Fruit fly (Drosophila melanogaster) whole organism, prepupa: Measurements from ENCODE around the gene CG13639.

ENCODE experiments used
- Blimp-1 ChIP-seq: fragments of 200-800 bp; sonication (Bioruptor generic); optimal IDR thresholded peaks from 3 replicates; lab custom pipeline; 2017; ENCODE audit warnings: missing biosample characterization, missing genetic modification characterization, mild to moderate bottlenecking, moderate library complexity, missing genetic modification reagents
- CG10631 ChIP-seq: fragments of 200-800 bp; sonication (Bioruptor generic); optimal IDR thresholded peaks from 2 replicates; lab custom pipeline; 2016; ENCODE audit warnings: missing biosample characterization, missing genetic modification characterization
- CG11902 ChIP-seq: fragments of 200-800 bp; sonication (Bioruptor generic); optimal IDR thresholded peaks from 3 replicates; lab custom pipeline; 2016; ENCODE audit warnings: missing biosample characterization, missing genetic modification characterization
- CG15336 ChIP-seq: fragments of 200-800 bp; sonication (Bioruptor generic); IDR thresholded peaks from 2 replicates; pipeline ENCODE4 v1.3.6; 2022; ENCODE audit warnings: missing biosample characterization, missing genetic modification characterization
- CG3032 ChIP-seq: fragments of 200-800 bp; optimal IDR thresholded peaks from 2 replicates; lab custom pipeline; 2019; ENCODE audit warnings: missing biosample characterization, mild to moderate bottlenecking, missing genetic modification characterization, moderate library complexity
- CG32006 ChIP-seq: fragments of 200-800 bp; sonication (Bioruptor generic); optimal IDR thresholded peaks from 3 replicates; lab custom pipeline; 2017; ENCODE audit warnings: missing biosample characterization, mild to moderate bottlenecking, missing genetic modification characterization
- CG4318 ChIP-seq: fragments of 200-800 bp; sonication (Bioruptor generic); optimal IDR thresholded peaks from 3 replicates; lab custom pipeline; 2017; ENCODE audit warnings: missing biosample characterization, mild to moderate bottlenecking, missing genetic modification characterization
- CG6276 ChIP-seq: fragments of 200-800 bp; sonication (Bioruptor generic); optimal IDR thresholded peaks from 2 replicates; lab custom pipeline; 2017; ENCODE audit warnings: missing biosample characterization, mild to moderate bottlenecking, missing genetic modification characterization
- CG6808 ChIP-seq: fragments of 200-800 bp; sonication (Bioruptor generic); optimal IDR thresholded peaks from 3 replicates; lab custom pipeline; 2017; ENCODE audit warnings: missing biosample characterization, missing genetic modification characterization, mild to moderate bottlenecking, moderate library complexity, missing genetic modification reagents
- CG8119 ChIP-seq: fragments of 200-800 bp; sonication (Bioruptor generic); IDR thresholded peaks from 3 replicates; pipeline ENCODE4 v1.3.6; 2022; ENCODE audit warnings: missing biosample characterization, missing genetic modification characterization
- CG8319 ChIP-seq: fragments of 200-800 bp; sonication (Bioruptor generic); optimal IDR thresholded peaks from 3 replicates; lab custom pipeline; 2016; ENCODE audit warnings: missing biosample characterization, missing genetic modification characterization
- CG8632 ChIP-seq: fragments of 200-800 bp; sonication (Bioruptor generic); optimal IDR thresholded peaks from 3 replicates; lab custom pipeline; 2016; ENCODE audit warnings: missing biosample characterization, missing genetic modification characterization
- Eip75B ChIP-seq: fragments of 200-800 bp; sonication (Bioruptor generic); optimal IDR thresholded peaks from 3 replicates; lab custom pipeline; 2016; ENCODE audit warnings: missing biosample characterization, missing genetic modification characterization
- Eip78C ChIP-seq: fragments of 200-800 bp; sonication (Bioruptor generic); peaks from one replicate; lab custom pipeline; 2016; ENCODE audit warnings: missing biosample characterization, missing genetic modification characterization
- Ets96B ChIP-seq: fragments of 200-800 bp; optimal IDR thresholded peaks from 2 replicates; lab custom pipeline; 2019; ENCODE audit warnings: missing biosample characterization, mild to moderate bottlenecking, missing genetic modification characterization, moderate library complexity
- Hr38 ChIP-seq: sonication (Bioruptor generic); optimal IDR thresholded peaks from 2 replicates; lab custom pipeline; 2016; ENCODE audit warnings: missing biosample characterization, missing genetic modification characterization
- Hr4 ChIP-seq: fragments of 200-800 bp; sonication (Bioruptor generic); optimal IDR thresholded peaks from 3 replicates; lab custom pipeline; 2016; ENCODE audit warnings: missing biosample characterization, missing genetic modification characterization
- Met ChIP-seq: fragments of 200-800 bp; sonication (Bioruptor generic); optimal IDR thresholded peaks from 3 replicates; lab custom pipeline; 2016; ENCODE audit warnings: missing biosample characterization, missing genetic modification characterization
- OdsH ChIP-seq: fragments of 200-800 bp; sonication (Bioruptor generic); optimal IDR thresholded peaks from 3 replicates; lab custom pipeline; 2016; ENCODE audit warnings: missing biosample characterization, missing genetic modification characterization
- Smox ChIP-seq: fragments of 200-800 bp; sonication (Bioruptor generic); optimal IDR thresholded peaks from 3 replicates; lab custom pipeline; 2016; ENCODE audit warnings: missing biosample characterization, missing genetic modification characterization
- Sox102F ChIP-seq: fragments of 200-800 bp; sonication (Bioruptor generic); optimal IDR thresholded peaks from 2 replicates; lab custom pipeline; 2016; ENCODE audit warnings: missing biosample characterization, mild to moderate bottlenecking, missing genetic modification characterization
- achi ChIP-seq: fragments of 200-800 bp; sonication (Bioruptor generic); optimal IDR thresholded peaks from 3 replicates; lab custom pipeline; 2016; ENCODE audit warnings: missing biosample characterization, missing genetic modification characterization
- acj6 ChIP-seq: fragments of 200-800 bp; sonication (Bioruptor generic); optimal IDR thresholded peaks from 3 replicates; lab custom pipeline; 2016; ENCODE audit warnings: missing biosample characterization, missing genetic modification characterization
- cyc ChIP-seq: fragments of 200-800 bp; sonication (Bioruptor generic); optimal IDR thresholded peaks from 3 replicates; lab custom pipeline; 2016; ENCODE audit warnings: missing biosample characterization, missing genetic modification characterization
- dac ChIP-seq: fragments of 200-800 bp; sonication (Bioruptor generic); optimal IDR thresholded peaks from 2 replicates; lab custom pipeline; 2017; ENCODE audit warnings: missing biosample characterization, mild to moderate bottlenecking, missing genetic modification characterization
- dsx ChIP-seq: fragments of 200-800 bp; optimal IDR thresholded peaks from 3 replicates; lab custom pipeline; 2019; ENCODE audit warnings: missing biosample characterization, mild to moderate bottlenecking, missing genetic modification characterization, moderate library complexity; ENCODE audit not compliant: poor library complexity, severe bottlenecking
- eg ChIP-seq: fragments of 200-800 bp; sonication (Bioruptor generic); IDR thresholded peaks from 3 replicates; pipeline ENCODE4 v1.3.6; 2022; ENCODE audit warnings: missing biosample characterization, missing genetic modification characterization
- esn ChIP-seq: fragments of 200-800 bp; sonication (Bioruptor generic); optimal IDR thresholded peaks from 2 replicates; lab custom pipeline; 2016; ENCODE audit warnings: missing biosample characterization, mild to moderate bottlenecking, missing genetic modification characterization, moderate library complexity
- fd59A ChIP-seq: fragments of 200-800 bp; sonication (Bioruptor generic); optimal IDR thresholded peaks from 2 replicates; lab custom pipeline; 2017; ENCODE audit warnings: missing biosample characterization, mild to moderate bottlenecking, missing genetic modification characterization, missing genetic modification reagents
- fd85E ChIP-seq: fragments of 200-800 bp; sonication (Bioruptor generic); optimal IDR thresholded peaks from 3 replicates; lab custom pipeline; 2016; ENCODE audit warnings: missing biosample characterization, missing genetic modification characterization
- fkh ChIP-seq: fragments of 200-800 bp; sonication (Bioruptor generic); optimal IDR thresholded peaks from 3 replicates; lab custom pipeline; 2017; ENCODE audit warnings: missing biosample characterization, mild to moderate bottlenecking, missing genetic modification characterization, moderate library complexity
- lz ChIP-seq: fragments of 200-800 bp; sonication (Bioruptor generic); optimal IDR thresholded peaks from 3 replicates; lab custom pipeline; 2016; ENCODE audit warnings: missing biosample characterization, missing genetic modification characterization
- pdm3 ChIP-seq: fragments of 200-800 bp; sonication (Bioruptor generic); optimal IDR thresholded peaks from 3 replicates; lab custom pipeline; 2016; ENCODE audit warnings: missing biosample characterization, missing genetic modification characterization
- salr ChIP-seq, 2 experiments: fragments of 200-800 bp; sonication (Bioruptor generic); optimal IDR thresholded peaks; 3 replicates each; lab custom pipeline; 2016 to 2018; ENCODE audit warnings: missing biosample characterization in 2 of 2, missing genetic modification characterization in 2 of 2, mild to moderate bottlenecking in 1 of 2
- svp ChIP-seq: fragments of 200-800 bp; sonication (Bioruptor generic); peaks from one replicate; lab custom pipeline; 2016; ENCODE audit warnings: missing biosample characterization, missing genetic modification characterization
- topi ChIP-seq: fragments of 200-800 bp; sonication (Bioruptor generic); optimal IDR thresholded peaks from 3 replicates; lab custom pipeline; 2016; ENCODE audit warnings: missing biosample characterization, missing genetic modification characterization

CG13639 gene

dm6 chr3R:24870389-24871048 is 10.4 kb upstream of the CG13639 start, which contains the start of gene CycB3 (continued):
- no peak for TF ChIP-seq cyc
- TF ChIP-seq acj6 (GFP tag; lab: Kevin White, UChicago), result no peak
- TF ChIP-seq dsx, result no peak

DNA sequence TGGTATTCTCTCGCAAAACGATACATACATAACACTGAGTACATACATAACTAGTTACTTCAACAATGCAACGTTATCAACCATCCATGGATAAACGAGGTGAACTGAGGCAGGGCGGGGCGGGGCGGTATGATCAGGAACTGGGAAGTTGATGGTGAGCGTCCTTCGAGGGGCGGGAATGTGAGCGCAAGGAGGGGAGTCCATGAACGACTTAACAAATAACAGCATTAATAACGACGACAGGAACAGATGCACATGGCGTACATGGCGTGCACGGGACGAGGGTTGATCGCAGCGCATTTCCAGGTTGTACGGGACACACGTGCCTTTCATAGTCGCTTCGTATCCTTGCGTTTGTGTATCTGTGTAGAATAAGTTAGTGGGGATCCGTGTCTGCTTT is 7.8 kb upstream of the CG13639 start:
- no peak for TF ChIP-seq Eip75B (GFP tag; lab: Kevin White, UChicago)
- no peak for TF ChIP-seq Smox (GFP tag; lab: Kevin White, UChicago)
- TF ChIP-seq eg (GFP tag; lab: Robert Waterston, UW), result no peak
- no peak for TF ChIP-seq fd59A
- TF ChIP-seq CG6808, result no peak
- no peak for TF ChIP-seq CG8119 (GFP tag; lab: Robert Waterston, UW)
- TF ChIP-seq CG10631, result no peak
- no peak for TF ChIP-seq fkh (GFP tag; lab: Kevin White, UChicago)
- no peak for TF ChIP-seq dac
- no peak for TF ChIP-seq CG8319
- no peak for TF ChIP-seq Hr38
- no peak for TF ChIP-seq CG3032
- no peak for TF ChIP-seq Eip78C (GFP tag; lab: Kevin White, UChicago)

DNA sequence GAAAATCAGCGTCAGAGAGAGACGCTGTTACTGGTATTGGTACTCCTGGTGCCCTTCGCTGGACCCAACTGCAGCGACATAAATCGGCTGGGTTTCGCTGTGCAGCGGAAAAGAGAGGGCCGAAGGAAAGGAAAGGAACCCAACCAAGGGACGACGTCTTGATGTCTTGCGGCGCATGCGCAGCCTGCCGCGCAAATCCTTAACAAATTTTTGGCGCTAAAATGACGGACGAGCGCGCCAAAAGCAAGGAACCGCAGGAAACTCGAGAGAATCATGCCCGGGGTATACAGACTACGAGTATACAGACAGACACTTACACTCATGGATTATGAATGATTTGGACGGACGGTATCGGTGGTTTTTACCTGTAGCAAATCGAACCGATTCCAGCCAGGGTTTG is 6.8 kb upstream of the CG13639 start:
- TF ChIP-seq CG8319, result no peak
- TF ChIP-seq Sox102F, result no peak
- TF ChIP-seq CG4318, result no peak
- TF ChIP-seq lz (GFP tag; lab: Kevin White, UChicago), result no peak
- no peak for TF ChIP-seq CG8632 (GFP tag; lab: Kevin White, UChicago)
- TF ChIP-seq Blimp-1, result no peak
- no peak for TF ChIP-seq fd85E (GFP tag; lab: Kevin White, UChicago)
- TF ChIP-seq salr (GFP tag; optimal IDR thresholded peaks at IDR 0.05; lab: Kevin White, UChicago), result no peak
- no peak for TF ChIP-seq Eip75B (GFP tag; lab: Kevin White, UChicago)
- TF ChIP-seq Hr4 (GFP tag; lab: Kevin White, UChicago), result no peak
- no peak for TF ChIP-seq esn (GFP tag; lab: Kevin White, UChicago)
- no peak for TF ChIP-seq achi (GFP tag; lab: Kevin White, UChicago)
- TF ChIP-seq pdm3 (GFP tag; lab: Kevin White, UChicago), result no peak
- TF ChIP-seq CG32006 (GFP tag; lab: Kevin White, UChicago), result no peak
- TF ChIP-seq CG3032, result no peak
- no peak for TF ChIP-seq Smox (GFP tag; lab: Kevin White, UChicago)

DNA sequence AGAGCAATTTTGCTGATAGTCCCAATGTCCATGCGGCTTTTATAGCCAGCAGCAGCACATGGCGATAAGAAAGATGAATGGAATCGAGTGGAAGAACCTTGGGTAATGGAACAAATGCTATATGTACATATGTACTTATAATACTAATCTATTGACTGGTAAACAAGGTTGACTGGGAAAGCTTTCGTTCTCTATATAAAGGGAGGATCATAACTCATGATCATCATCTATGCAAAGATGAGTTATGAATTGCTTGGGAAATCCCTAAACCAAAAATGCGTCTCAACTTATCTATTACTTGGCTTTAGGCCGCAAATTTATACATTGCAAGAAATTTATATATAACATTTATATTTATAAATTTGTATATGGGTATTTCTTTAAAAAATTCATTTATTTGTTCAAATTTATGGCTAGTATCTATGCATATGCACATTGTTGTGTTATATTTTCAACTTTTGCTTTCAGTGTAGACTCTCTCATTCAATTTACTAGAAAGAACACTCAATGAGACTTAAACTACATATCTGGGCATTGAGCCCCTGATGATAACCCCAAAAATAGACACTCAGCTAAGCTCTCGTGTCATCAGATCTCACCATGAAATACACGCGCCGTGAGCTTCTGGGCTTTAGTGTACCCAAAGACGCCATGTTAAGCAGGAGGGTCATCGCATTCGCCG is 4.7 kb upstream of the CG13639 start, which contains the start of the genes Srg1 and Elal:
TSS of gene Srg1 (minus strand) at position 14 of the 682 bp plus-strand sequence.
TSS of gene Elal (plus strand) at position 632 of the 682 bp plus-strand sequence.
- peak; percentile 65 for TF ChIP-seq svp (GFP tag; lab: Kevin White, UChicago)
- peak; percentile 18 for TF ChIP-seq Ets96B
- no peak for TF ChIP-seq CG10631
- 0 out of 3 replicates have a peak, but pooled peaks have one; percentile 29 for TF ChIP-seq eg (GFP tag; lab: Robert Waterston, UW)
- peak; percentile 57 for TF ChIP-seq Eip78C (GFP tag; lab: Kevin White, UChicago)
- no peak for TF ChIP-seq CG32006 (GFP tag; lab: Kevin White, UChicago)
- TF ChIP-seq CG6276, result no peak
- no peak for TF ChIP-seq Met (GFP tag; lab: Kevin White, UChicago)
- no peak for TF ChIP-seq CG3032
- TF ChIP-seq OdsH (GFP tag; lab: Kevin White, UChicago), result no peak
- no peak for TF ChIP-seq Eip75B (GFP tag; lab: Kevin White, UChicago)
- peak; percentile 12; the same call in 1 of the 2 replicates for TF ChIP-seq CG15336 (GFP tag; lab: Robert Waterston, UW)
- TF ChIP-seq salr (GFP tag; optimal IDR thresholded peaks at IDR 0.05; lab: Kevin White, UChicago), result no peak
- no peak for TF ChIP-seq topi (GFP tag; lab: Kevin White, UChicago)
- no peak for TF ChIP-seq CG11902 (GFP tag; lab: Kevin White, UChicago)
